Worm (Caenorhabditis elegans): ENCODE data around the gene C55A6.6.

Gene C55A6.6

DNA sequence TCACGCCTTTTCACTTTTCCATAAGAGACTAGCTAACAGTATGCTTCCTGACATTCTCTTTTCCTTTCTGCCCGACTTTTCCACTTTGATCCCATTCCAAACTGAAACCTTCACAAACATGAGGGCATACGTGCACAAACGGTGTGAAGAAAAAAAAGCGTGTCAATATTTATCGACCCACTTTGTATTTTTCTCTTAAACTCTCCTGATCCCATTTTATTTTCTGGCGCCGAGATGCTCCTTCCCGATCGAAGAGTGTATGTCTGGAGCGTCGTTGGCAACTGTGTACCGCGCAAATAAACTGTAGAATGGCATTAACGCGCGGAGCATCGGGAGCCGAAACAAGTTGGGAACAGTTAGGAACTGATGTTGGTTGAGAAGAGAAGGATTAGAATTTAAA, 15.0 kb upstream of the C55A6.6 start:
- TF ChIP-seq elt-3 (tag; optimal IDR thresholded peaks at IDR 0.05) (no peak), nhr-237 (tag; optimal IDR thresholded peaks at IDR 0.05) (peak; percentile 27)

DNA sequence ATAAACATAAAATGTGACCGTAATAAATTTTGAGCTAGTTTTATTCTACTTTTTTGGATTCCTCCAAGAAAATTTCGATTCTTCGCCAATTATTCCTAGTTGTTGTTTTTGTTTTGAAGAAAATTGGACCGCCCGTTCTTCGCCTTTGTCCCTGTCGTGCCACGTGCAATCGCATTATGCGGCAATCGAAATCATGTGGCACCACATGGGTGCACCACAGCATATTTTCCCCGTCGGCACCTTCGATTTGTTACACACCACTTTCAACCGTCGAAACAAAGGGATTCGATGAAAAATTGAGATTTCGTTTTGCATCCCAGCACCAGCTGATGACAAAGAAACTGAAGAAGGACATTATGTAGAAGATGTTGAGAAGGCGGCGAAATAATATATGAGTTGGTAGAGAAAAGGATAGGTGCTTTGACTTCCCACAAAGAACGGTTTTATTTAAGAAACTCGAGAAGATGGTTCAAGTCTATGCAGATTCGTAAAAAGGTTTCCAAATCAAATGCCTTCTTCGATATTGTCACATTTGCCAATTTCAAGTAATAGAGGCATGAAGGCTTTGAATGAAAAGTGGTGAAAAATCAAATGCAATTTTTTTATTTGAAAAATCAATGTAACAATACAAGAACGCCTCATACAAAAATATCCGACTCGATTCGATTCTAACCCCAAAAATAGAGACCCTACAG, 14.2 kb upstream of the C55A6.6 start:
- no peak for TF ChIP-seq ces-1 (GFP tag; optimal IDR thresholded peaks at IDR 0.05)
- no peak for TF ChIP-seq lsy-2 (tag; optimal IDR thresholded peaks at IDR 0.05)
- no peak for TF ChIP-seq pha-4 (tag; optimal IDR thresholded peaks at IDR 0.05)
- no peak for TF ChIP-seq nhr-28 (tag; optimal IDR thresholded peaks at IDR 0.05)
- no peak for TF ChIP-seq mab-5 (tag; optimal IDR thresholded peaks at IDR 0.05)
- no peak for TF ChIP-seq flh-1 (GFP tag; optimal IDR thresholded peaks at IDR 0.05)
- no peak for TF ChIP-seq ceh-39 (tag; optimal IDR thresholded peaks at IDR 0.05)
- no peak for TF ChIP-seq mep-1 (tag; optimal IDR thresholded peaks at IDR 0.05)
- TF ChIP-seq unc-120 (tag; optimal IDR thresholded peaks at IDR 0.05; ENCODE audit: poor library complexity, severe bottlenecking) = peak; percentile 19
- TF ChIP-seq sptf-1 (tag; optimal IDR thresholded peaks at IDR 0.05) = no peak
- TF ChIP-seq unc-39 (tag; optimal IDR thresholded peaks at IDR 0.05) = no peak
- no peak for TF ChIP-seq ceh-83 (GFP tag; optimal IDR thresholded peaks at IDR 0.05)
- no peak for TF ChIP-seq drap-1 (GFP tag; optimal IDR thresholded peaks at IDR 0.05)
- no peak for TF ChIP-seq sem-2 (GFP tag; optimal IDR thresholded peaks at IDR 0.05)
- TF ChIP-seq hlh-1 (tag; optimal IDR thresholded peaks at IDR 0.05) = peak; percentile 11
- TF ChIP-seq mls-2 (tag; optimal IDR thresholded peaks at IDR 0.05) = no peak

DNA sequence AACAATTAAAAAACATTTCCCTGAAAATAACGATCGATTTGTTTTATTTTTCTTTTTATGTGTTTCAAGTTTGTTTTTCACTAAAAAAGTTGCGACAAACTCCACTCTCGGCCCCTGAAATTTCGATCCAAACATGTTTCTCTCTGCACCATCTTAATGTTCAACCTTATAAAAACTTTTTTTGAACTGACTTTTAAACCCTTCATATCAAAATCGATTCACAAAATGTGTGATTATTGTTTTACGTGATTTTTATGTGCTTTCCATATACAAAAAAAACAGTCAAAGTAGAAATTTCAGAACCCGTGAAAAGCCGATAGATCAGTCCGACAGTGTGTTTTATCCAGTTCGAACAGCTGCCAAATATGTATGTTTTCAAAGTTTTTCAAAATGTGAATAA, 13.0 kb upstream of the C55A6.6 start, which contains the start of gene ccch-1:
Gene ccch-1, plus strand, starts transcription at position 301 of the 400 bp plus-strand sequence.
- TF ChIP-seq drap-1 (GFP tag; optimal IDR thresholded peaks at IDR 0.05) (no peak), flh-1 (GFP tag; optimal IDR thresholded peaks at IDR 0.05) (no peak), ceh-39 (tag; optimal IDR thresholded peaks at IDR 0.05) (no peak), mep-1 (tag; optimal IDR thresholded peaks at IDR 0.05) (no peak), sptf-1 (tag; optimal IDR thresholded peaks at IDR 0.05) (no peak), bed-3 (GFP tag; optimal IDR thresholded peaks at IDR 0.05) (no peak), nhr-237 (tag; optimal IDR thresholded peaks at IDR 0.05) (no peak), lin-32 (GFP tag; optimal IDR thresholded peaks at IDR 0.05) (no peak), M03D4.4 (tag; optimal IDR thresholded peaks at IDR 0.05) (no peak), elt-1 (tag; optimal IDR thresholded peaks at IDR 0.05; ENCODE audit: borderline replicate concordance, insufficient read depth) (no peak)

DNA sequence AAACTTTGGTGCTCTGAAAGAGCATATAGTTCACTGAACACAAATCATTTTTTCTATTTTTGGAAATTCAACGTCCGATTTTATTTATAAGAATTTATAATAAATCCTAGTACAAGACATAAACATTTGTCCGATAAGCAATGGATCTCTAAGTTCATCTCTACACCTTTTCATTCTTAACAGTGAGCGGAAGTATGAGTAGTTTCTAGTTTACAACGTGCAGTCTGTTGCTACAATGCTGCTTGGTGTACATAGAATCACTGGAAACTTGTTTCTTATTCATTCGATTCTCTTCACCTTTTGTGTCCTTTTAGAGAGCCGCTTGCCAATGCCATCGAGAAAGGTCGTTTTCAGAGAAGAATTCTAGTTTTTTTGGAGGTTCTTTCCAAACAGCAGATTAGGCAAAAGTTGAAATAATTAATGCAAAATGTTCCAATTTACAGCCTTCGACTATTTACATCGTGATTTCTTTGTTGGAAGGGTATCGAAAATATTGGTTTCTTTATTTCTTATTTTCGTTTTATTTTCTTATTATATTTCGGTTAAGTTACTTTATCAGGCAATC, 12.5 kb upstream of the C55A6.6 start:
- no peak for TF ChIP-seq elt-1 (tag; optimal IDR thresholded peaks at IDR 0.05; ENCODE audit: borderline replicate concordance, insufficient read depth)
- no peak for TF ChIP-seq nhr-237 (tag; optimal IDR thresholded peaks at IDR 0.05)
- no peak for TF ChIP-seq tbx-8 (GFP tag; optimal IDR thresholded peaks at IDR 0.05)
- no peak for TF ChIP-seq ces-1 (GFP tag; optimal IDR thresholded peaks at IDR 0.05)
- no peak for TF ChIP-seq nhr-28 (tag; optimal IDR thresholded peaks at IDR 0.05)
- TF ChIP-seq cnd-1 (tag; optimal IDR thresholded peaks at IDR 0.05) = no peak
- no peak for TF ChIP-seq nhr-76 (tag; optimal IDR thresholded peaks at IDR 0.05)
- TF ChIP-seq ham-2 (GFP tag; optimal IDR thresholded peaks at IDR 0.05) = no peak
- no peak for TF ChIP-seq ceh-83 (GFP tag; optimal IDR thresholded peaks at IDR 0.05)
- no peak for TF ChIP-seq unc-39 (tag; optimal IDR thresholded peaks at IDR 0.05)
- TF ChIP-seq mep-1 (tag; optimal IDR thresholded peaks at IDR 0.05) = no peak
- TF ChIP-seq nhr-12 (tag; optimal IDR thresholded peaks at IDR 0.05) = no peak
- no peak for TF ChIP-seq mls-2 (tag; optimal IDR thresholded peaks at IDR 0.05)
- no peak for TF ChIP-seq bed-3 (GFP tag; optimal IDR thresholded peaks at IDR 0.05)
- TF ChIP-seq ceh-39 (tag; optimal IDR thresholded peaks at IDR 0.05) = no peak
- no peak for TF ChIP-seq pha-4 (tag; optimal IDR thresholded peaks at IDR 0.05)
- TF ChIP-seq nhr-2 (tag; optimal IDR thresholded peaks at IDR 0.05) = no peak
- no peak for TF ChIP-seq mab-5 (tag; optimal IDR thresholded peaks at IDR 0.05)
- TF ChIP-seq lsy-2 (tag; optimal IDR thresholded peaks at IDR 0.05) = no peak
- no peak for TF ChIP-seq zip-8 (tag; optimal IDR thresholded peaks at IDR 0.05)

DNA sequence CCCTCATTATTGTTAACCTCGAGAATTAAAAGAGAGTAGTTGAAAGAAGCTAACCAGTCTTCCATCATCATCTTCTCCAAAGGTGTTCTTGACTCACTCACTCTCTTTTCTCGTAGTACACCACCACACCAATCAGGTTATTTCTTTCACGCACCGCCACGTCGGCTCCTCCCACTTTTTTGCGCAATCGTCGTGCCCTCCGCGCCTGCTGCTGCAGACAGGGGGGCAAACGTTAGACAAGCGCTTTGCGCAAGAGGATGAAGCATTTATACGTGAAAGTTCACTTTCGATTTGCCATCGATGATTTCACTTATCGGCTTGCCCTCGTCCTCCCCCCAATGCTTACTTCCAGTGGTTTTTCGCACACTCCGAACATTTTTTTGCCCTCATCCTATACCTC, 10.8 kb upstream of the C55A6.6 start:
- TF ChIP-seq nhr-12 (tag; optimal IDR thresholded peaks at IDR 0.05) (no peak), sptf-1 (tag; optimal IDR thresholded peaks at IDR 0.05) (peak; percentile 28), elt-1 (tag; optimal IDR thresholded peaks at IDR 0.05; ENCODE audit: borderline replicate concordance, insufficient read depth) (no peak), unc-62 (GFP tag; optimal IDR thresholded peaks at IDR 0.05) (no peak), mep-1 (tag; optimal IDR thresholded peaks at IDR 0.05) (no peak), blmp-1 (tag; optimal IDR thresholded peaks at IDR 0.05) (peak; percentile 70), nhr-237 (tag; optimal IDR thresholded peaks at IDR 0.05) (no peak), ham-2 (GFP tag; optimal IDR thresholded peaks at IDR 0.05) (peak; percentile 44), zip-8 (tag; optimal IDR thresholded peaks at IDR 0.05) (no peak), sem-2 (GFP tag; optimal IDR thresholded peaks at IDR 0.05) (no peak)
